Worm (Caenorhabditis elegans): ENCODE measurements around the gene C31H2.4.

Gene C31H2.4

DNA sequence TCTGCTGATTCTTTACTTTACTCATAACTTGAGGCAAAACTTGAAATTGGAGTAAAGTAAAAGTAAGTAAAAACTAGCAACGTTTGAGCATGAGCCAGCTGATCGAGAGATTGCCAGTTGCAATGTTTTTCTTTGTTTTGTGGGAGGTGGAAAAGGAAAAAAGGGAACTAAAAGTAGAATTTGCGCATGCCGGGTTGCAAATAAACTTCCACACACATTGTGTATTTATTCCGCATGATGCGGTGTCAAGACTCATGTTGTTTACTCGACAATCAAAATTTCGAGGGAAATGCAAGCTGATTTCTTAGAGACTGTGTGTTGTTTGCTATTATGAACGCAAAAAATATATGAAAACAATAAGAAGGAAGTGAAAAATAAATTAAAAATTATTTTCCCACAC is 17.1 kb downstream of the C31H2.4 start:
- TF ChIP-seq B0310.2 (tag; optimal IDR thresholded peaks at IDR 0.05) (no peak), sea-1 (GFP tag; conservative IDR thresholded peaks at IDR 0.05) (no peak), tbx-11 (GFP tag; IDR thresholded peaks at IDR 0.05) (no peak), flt-1 (GFP tag; IDR thresholded peaks at IDR 0.05) (no peak), F13C5.2 (tag; optimal IDR thresholded peaks at IDR 0.05) (no peak), ceh-36 (tag; optimal IDR thresholded peaks at IDR 0.05) (no peak)

DNA sequence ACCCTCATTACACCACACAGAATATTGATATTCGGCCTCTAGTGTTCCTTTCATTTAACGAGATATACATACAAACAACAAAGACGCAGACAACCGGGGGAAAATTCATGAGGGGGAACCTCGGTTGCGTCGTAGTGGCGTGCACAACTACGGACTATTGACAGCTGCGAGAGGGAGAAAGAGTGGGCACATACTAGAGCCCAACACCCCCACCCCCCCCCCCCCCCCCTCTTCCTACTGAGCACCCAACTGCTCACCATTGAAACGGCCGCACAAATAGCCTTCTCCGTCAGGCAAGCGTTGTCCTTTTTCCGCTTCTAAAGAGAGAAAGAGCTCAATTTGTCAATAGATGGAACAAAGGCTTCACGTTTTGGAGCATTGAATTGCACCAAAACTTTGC is 19.3 kb downstream of the C31H2.4 start:
- no peak for TF ChIP-seq ets-7 (tag; optimal IDR thresholded peaks at IDR 0.05)
- peak; percentile 69 for TF ChIP-seq F13C5.2 (tag; optimal IDR thresholded peaks at IDR 0.05)
- no peak for TF ChIP-seq tra-4 (tag; optimal IDR thresholded peaks at IDR 0.05)
- TF ChIP-seq hmbx-1 (tag; optimal IDR thresholded peaks at IDR 0.05), result no peak
- TF ChIP-seq ceh-36 (tag; optimal IDR thresholded peaks at IDR 0.05), result no peak
- no peak for TF ChIP-seq sea-1 (GFP tag; conservative IDR thresholded peaks at IDR 0.05)
- no peak for TF ChIP-seq flt-1 (GFP tag; IDR thresholded peaks at IDR 0.05)
- TF ChIP-seq aly-1 (tag; optimal IDR thresholded peaks at IDR 0.05), result no peak
- TF ChIP-seq tbx-11 (GFP tag; IDR thresholded peaks at IDR 0.05), result no peak
- no peak for TF ChIP-seq ceh-13 (GFP tag; optimal IDR thresholded peaks at IDR 0.05)
- TF ChIP-seq hmg-4 (GFP tag; optimal IDR thresholded peaks at IDR 0.05), result no peak
- TF ChIP-seq B0310.2 (tag; optimal IDR thresholded peaks at IDR 0.05), result no peak
- 0 out of 2 replicates have a peak, but pooled peaks have one; percentile 33 for TF ChIP-seq pes-1 (GFP tag; IDR thresholded peaks at IDR 0.05)
- TF ChIP-seq ama-1 (optimal IDR thresholded peaks at IDR 0.05), result no peak
- no peak for TF ChIP-seq scrt-1 (GFP tag; IDR thresholded peaks at IDR 0.05)
- no peak for TF ChIP-seq tbx-37 (GFP tag; conservative IDR thresholded peaks at IDR 0.05)

DNA sequence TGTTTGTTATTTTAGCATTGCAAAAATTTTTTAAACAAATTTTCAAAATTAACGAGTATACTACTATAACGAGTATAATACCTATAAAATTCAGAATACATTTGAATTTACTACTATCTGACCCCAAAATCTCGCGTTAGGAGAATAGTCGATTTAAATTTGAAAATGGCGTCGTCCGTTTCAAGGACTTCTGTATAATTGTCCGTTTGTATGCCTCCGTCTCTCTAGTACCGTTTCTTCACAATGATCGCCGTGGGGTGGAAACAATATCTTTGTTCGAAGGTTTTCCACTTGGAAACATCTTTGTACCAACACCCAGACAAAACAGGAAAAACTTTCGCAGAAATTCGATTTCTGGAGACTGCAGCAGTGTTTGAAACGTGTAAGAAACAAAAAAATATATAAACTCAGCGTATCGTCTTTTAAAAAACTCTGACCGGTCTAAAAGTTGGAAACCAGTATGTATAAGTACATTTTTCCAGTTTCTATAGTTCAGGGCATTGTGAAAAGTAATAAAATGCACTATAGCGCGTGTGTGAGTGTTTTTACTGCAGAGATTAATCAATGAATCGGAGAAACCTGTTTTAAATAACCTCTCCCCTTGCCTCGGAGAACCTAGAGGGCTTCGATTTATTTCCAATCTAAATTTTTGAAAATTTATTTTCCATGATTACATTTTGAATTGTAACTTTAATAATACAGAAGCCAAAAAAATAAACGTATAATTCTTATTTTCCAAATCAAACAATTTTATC is 21.6 kb downstream of the C31H2.4 start:
- TF ChIP-seq aly-1 (tag; optimal IDR thresholded peaks at IDR 0.05) (no peak), flt-1 (GFP tag; IDR thresholded peaks at IDR 0.05) (no peak), tbx-11 (GFP tag; IDR thresholded peaks at IDR 0.05) (no peak), tbx-37 (GFP tag; conservative IDR thresholded peaks at IDR 0.05) (no peak)

DNA sequence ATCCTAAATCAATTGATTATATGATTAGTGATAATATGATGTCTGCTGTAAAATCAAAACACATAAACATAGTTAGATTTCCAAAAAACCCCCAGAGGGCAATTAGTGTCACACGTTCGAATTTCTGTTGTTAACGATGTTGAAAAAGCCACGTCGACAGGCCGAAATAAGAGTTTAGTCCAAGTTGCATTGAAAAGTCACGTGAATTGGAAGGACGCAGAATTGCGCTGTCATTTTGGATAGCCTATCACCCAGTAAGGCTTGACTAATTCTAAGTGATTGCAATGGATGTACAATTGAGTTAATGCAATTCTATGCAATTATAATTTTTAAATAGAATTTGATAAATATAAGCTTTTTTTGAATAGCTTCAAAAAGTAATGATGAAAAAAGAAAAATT is 23.9 kb downstream of the C31H2.4 start:
- TF ChIP-seq B0310.2 (tag; optimal IDR thresholded peaks at IDR 0.05) (no peak), hmg-4 (GFP tag; optimal IDR thresholded peaks at IDR 0.05) (no peak), scrt-1 (GFP tag; IDR thresholded peaks at IDR 0.05) (no peak), F13C5.2 (tag; optimal IDR thresholded peaks at IDR 0.05) (no peak), tra-4 (tag; optimal IDR thresholded peaks at IDR 0.05) (no peak), ama-1 (optimal IDR thresholded peaks at IDR 0.05) (no peak), flt-1 (GFP tag; IDR thresholded peaks at IDR 0.05) (no peak), ets-7 (tag; optimal IDR thresholded peaks at IDR 0.05) (no peak), ceh-36 (tag; optimal IDR thresholded peaks at IDR 0.05) (no peak)

DNA sequence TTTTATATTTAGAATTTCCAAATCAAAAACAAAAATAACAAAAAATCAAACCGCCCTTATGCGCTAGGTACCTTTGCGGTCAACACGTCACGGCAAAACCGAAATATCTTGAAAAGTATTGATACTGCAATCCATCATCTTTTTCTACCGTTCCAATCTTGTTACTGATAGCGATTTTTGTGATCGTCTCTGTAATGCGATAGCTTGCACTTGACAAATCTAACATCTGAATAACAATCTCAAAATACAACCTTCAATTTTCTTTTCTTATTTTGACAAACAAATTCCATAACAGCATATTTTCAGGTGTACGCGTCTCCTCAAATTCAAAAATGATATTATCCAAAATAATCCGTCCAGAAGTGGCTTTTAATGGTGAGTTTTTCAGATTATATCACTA is 25.5 kb downstream of the C31H2.4 start, which contains the start of gene tbc-7:
Gene tbc-7 (plus strand): TSS at position 301 of the 400 bp plus-strand sequence.
- TF ChIP-seq scrt-1 (GFP tag; IDR thresholded peaks at IDR 0.05) (no peak), tra-4 (tag; optimal IDR thresholded peaks at IDR 0.05) (no peak), tbx-11 (GFP tag; IDR thresholded peaks at IDR 0.05) (no peak), hnd-1 (tag; optimal IDR thresholded peaks at IDR 0.05) (no peak), ets-7 (tag; optimal IDR thresholded peaks at IDR 0.05) (no peak), F13C5.2 (tag; optimal IDR thresholded peaks at IDR 0.05) (no peak), pes-1 (GFP tag; IDR thresholded peaks at IDR 0.05) (no peak), tbx-37 (GFP tag; conservative IDR thresholded peaks at IDR 0.05) (no peak), aly-1 (tag; optimal IDR thresholded peaks at IDR 0.05) (no peak), hmbx-1 (tag; optimal IDR thresholded peaks at IDR 0.05) (no peak), flt-1 (GFP tag; IDR thresholded peaks at IDR 0.05) (no peak), B0310.2 (tag; optimal IDR thresholded peaks at IDR 0.05) (no peak), ama-1 (optimal IDR thresholded peaks at IDR 0.05) (no peak), ceh-36 (tag; optimal IDR thresholded peaks at IDR 0.05) (no peak), ceh-13 (GFP tag; optimal IDR thresholded peaks at IDR 0.05) (no peak), sea-1 (GFP tag; conservative IDR thresholded peaks at IDR 0.05) (no peak), hmg-4 (GFP tag; optimal IDR thresholded peaks at IDR 0.05) (no peak)

DNA sequence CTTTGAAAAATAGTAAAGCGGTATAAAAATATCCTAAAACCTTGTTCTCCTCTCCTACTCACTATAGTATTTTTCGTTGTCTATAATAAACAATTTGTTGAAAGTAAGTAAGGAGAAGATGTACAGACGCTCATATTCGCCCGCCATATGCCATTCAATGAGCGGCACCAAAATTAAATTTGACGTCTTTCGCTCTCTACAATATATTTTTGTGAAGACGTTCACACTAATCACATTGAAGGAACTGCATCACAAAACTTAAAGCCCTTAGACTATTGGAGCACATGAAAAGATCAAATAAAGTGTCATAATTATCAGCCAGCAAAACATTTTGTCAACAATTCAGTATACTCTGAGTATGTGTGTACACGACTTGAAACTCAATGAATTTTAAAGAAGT is 27.7 kb downstream of the C31H2.4 start:
- TF ChIP-seq ceh-36 (tag; optimal IDR thresholded peaks at IDR 0.05), result no peak
- TF ChIP-seq hnd-1 (tag; optimal IDR thresholded peaks at IDR 0.05), result no peak
- no peak for TF ChIP-seq aly-1 (tag; optimal IDR thresholded peaks at IDR 0.05)
- no peak for TF ChIP-seq B0310.2 (tag; optimal IDR thresholded peaks at IDR 0.05)
- TF ChIP-seq tbx-11 (GFP tag; IDR thresholded peaks at IDR 0.05), result no peak
- no peak for TF ChIP-seq F13C5.2 (tag; optimal IDR thresholded peaks at IDR 0.05)
- no peak for TF ChIP-seq tra-4 (tag; optimal IDR thresholded peaks at IDR 0.05)
- no peak for TF ChIP-seq ceh-13 (GFP tag; optimal IDR thresholded peaks at IDR 0.05)
- TF ChIP-seq ama-1 (optimal IDR thresholded peaks at IDR 0.05), result no peak
- no peak for TF ChIP-seq ets-7 (tag; optimal IDR thresholded peaks at IDR 0.05)
- TF ChIP-seq flt-1 (GFP tag; IDR thresholded peaks at IDR 0.05), result no peak
- no peak for TF ChIP-seq hmg-4 (GFP tag; optimal IDR thresholded peaks at IDR 0.05)
- no peak for TF ChIP-seq scrt-1 (GFP tag; IDR thresholded peaks at IDR 0.05)
- TF ChIP-seq hmbx-1 (tag; optimal IDR thresholded peaks at IDR 0.05), result no peak
- TF ChIP-seq sea-1 (GFP tag; conservative IDR thresholded peaks at IDR 0.05), result no peak
- no peak for TF ChIP-seq pes-1 (GFP tag; IDR thresholded peaks at IDR 0.05)

DNA sequence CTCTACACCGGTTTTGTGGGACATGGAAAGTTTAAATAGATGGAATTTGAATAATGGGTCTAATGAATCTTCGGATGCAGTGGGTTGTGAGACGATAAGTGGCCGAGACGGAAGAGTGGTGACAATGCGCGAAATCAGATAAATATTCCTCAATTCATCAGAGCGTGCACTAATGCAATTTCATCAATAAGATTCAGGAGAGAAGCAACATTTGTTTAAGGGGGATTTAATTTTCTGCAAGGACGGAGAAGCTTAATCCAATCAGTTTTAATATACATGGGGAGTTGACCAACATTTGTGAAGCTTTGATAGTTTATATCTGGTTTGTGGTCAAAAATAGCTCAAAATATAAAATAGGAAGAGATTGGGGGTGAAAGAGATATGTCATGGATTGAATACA is 30.0 kb downstream of the C31H2.4 start:
- TF ChIP-seq tra-4 (tag; optimal IDR thresholded peaks at IDR 0.05), result no peak
- TF ChIP-seq scrt-1 (GFP tag; IDR thresholded peaks at IDR 0.05), result no peak
- no peak for TF ChIP-seq hnd-1 (tag; optimal IDR thresholded peaks at IDR 0.05)
- no peak for TF ChIP-seq hmbx-1 (tag; optimal IDR thresholded peaks at IDR 0.05)
- no peak for TF ChIP-seq ama-1 (optimal IDR thresholded peaks at IDR 0.05)
- TF ChIP-seq F13C5.2 (tag; optimal IDR thresholded peaks at IDR 0.05), result no peak
- TF ChIP-seq aly-1 (tag; optimal IDR thresholded peaks at IDR 0.05), result no peak
- TF ChIP-seq tbx-11 (GFP tag; IDR thresholded peaks at IDR 0.05), result no peak
- no peak for TF ChIP-seq sea-1 (GFP tag; conservative IDR thresholded peaks at IDR 0.05)
- no peak for TF ChIP-seq pes-1 (GFP tag; IDR thresholded peaks at IDR 0.05)
- TF ChIP-seq flt-1 (GFP tag; IDR thresholded peaks at IDR 0.05), result no peak
- no peak for TF ChIP-seq B0310.2 (tag; optimal IDR thresholded peaks at IDR 0.05)
- no peak for TF ChIP-seq tbx-37 (GFP tag; conservative IDR thresholded peaks at IDR 0.05)
- TF ChIP-seq ceh-36 (tag; optimal IDR thresholded peaks at IDR 0.05), result no peak

Measured in whole organism, early embryonic.